Fruit fly (Drosophila melanogaster) ovary, adult (tissue): Measurements from ENCODE around the gene SecCl.

ENCODE experiments used
- CG17801 ChIP-seq: fragments of 200-800 bp; optimal IDR thresholded peaks from 2 replicates; lab custom pipeline; 2019; ENCODE audit warnings: missing biosample characterization, mild to moderate bottlenecking, missing genetic modification characterization, moderate library complexity; ENCODE audit not compliant: partially characterized antibody

SecCl gene

dm6 chr3L:17506005-17506760, 36.3 kb downstream of the SecCl start:
- TF ChIP-seq CG17801, result no peak

dm6 chr3L:17506830-17507229, 36.9 kb downstream of the SecCl start:
- TF ChIP-seq CG17801, result no peak

- TF ChIP-seq CG17801, result no peak
Observed at dm6 chr3L:17513492-17513891, 43.6 kb downstream of the SecCl start.

- TF ChIP-seq CG17801, result peak; percentile 2
Observed at dm6 chr3L:17513893-17514616, 44.1 kb downstream of the SecCl start, which contains the start of the genes U4-U6-60K and CG7564. Gene U4-U6-60K, minus strand, starts transcription at chr3L:17513912. Gene CG7564, plus strand, starts transcription at chr3L:17514298.
